Fruit fly (Drosophila melanogaster) whole organism, wandering third instar larva: ENCODE results near the gene CG31898.

Source experiments
- Abd-B ChIP-seq: fragments of >200 bp; optimal IDR thresholded peaks from 2 replicates; lab custom pipeline; 2017; ENCODE audit warnings: missing biosample characterization, missing genetic modification characterization
- CG32264 ChIP-seq: fragments of 200-800 bp; sonication (Bioruptor generic); optimal IDR thresholded peaks from 2 replicates; lab custom pipeline; 2016; ENCODE audit warnings: missing biosample characterization, missing genetic modification characterization
- CG9705 ChIP-seq: fragments of 200-800 bp; sonication (Bioruptor generic); optimal IDR thresholded peaks from 2 replicates; lab custom pipeline; 2018; ENCODE audit warnings: missing biosample characterization, mild to moderate bottlenecking, missing genetic modification characterization
- Dfd ChIP-seq: fragments of >200 bp; optimal IDR thresholded peaks from 2 replicates; lab custom pipeline; 2017; ENCODE audit warnings: missing biosample characterization, missing genetic modification characterization
- Dif ChIP-seq: fragments of 200-275, 200-300 bp; sonication (Bioruptor generic); optimal IDR thresholded peaks from 2 replicates; lab custom pipeline; 2018; ENCODE audit warnings: missing biosample characterization, missing genetic modification characterization; ENCODE audit not compliant: partially characterized antibody
- HLH106 ChIP-seq: fragments of 200-800 bp; optimal IDR thresholded peaks from 3 replicates; lab custom pipeline; 2019; ENCODE audit warnings: missing biosample characterization, mild to moderate bottlenecking, missing genetic modification characterization, moderate library complexity
- Hnf4 ChIP-seq: fragments of 200-800 bp; sonication (Bioruptor generic); optimal IDR thresholded peaks from 2 replicates; lab custom pipeline; 2016; ENCODE audit warnings: missing biosample characterization, mild to moderate bottlenecking, missing genetic modification characterization
- Hr83 ChIP-seq: fragments of 200-300 bp; sonication (Bioruptor generic); optimal IDR thresholded peaks from 2 replicates; lab custom pipeline; 2016; ENCODE audit warnings: missing biosample characterization, mild to moderate bottlenecking, missing genetic modification characterization, moderate library complexity; ENCODE audit not compliant: poor library complexity, severe bottlenecking
- Jra ChIP-seq: sonication (Bioruptor generic); optimal IDR thresholded peaks from 2 replicates; lab custom pipeline; 2016; ENCODE audit warnings: missing biosample characterization, missing genetic modification characterization
- Myc ChIP-seq: fragments of >200 bp; optimal IDR thresholded peaks from 2 replicates; lab custom pipeline; 2017
- Rel ChIP-seq, 2 experiments: fragments of 200-800 bp; sonication (Bioruptor generic) in 1 of 2; optimal IDR thresholded peaks; 2 replicates in 1 of 2; 3 replicates in 1 of 2; lab custom pipeline; 2016 to 2019; ENCODE audit warnings: mild to moderate bottlenecking in 2 of 2, missing biosample characterization in 2 of 2, missing genetic modification characterization in 2 of 2, moderate library complexity in 1 of 2
- Sp1 ChIP-seq: fragments of 200-800 bp; sonication (Bioruptor generic); optimal IDR thresholded peaks from 3 replicates; lab custom pipeline; 2019; ENCODE audit warnings: missing biosample characterization, mild to moderate bottlenecking, missing genetic modification characterization, moderate library complexity
- Vsx2 ChIP-seq: fragments of 200-300, 225-300 bp; sonication (Bioruptor generic); optimal IDR thresholded peaks from 2 replicates; lab custom pipeline; 2018; ENCODE audit warnings: missing biosample characterization, missing genetic modification characterization; ENCODE audit not compliant: partially characterized antibody
- br ChIP-seq: fragments of 200-800 bp; sonication (Bioruptor generic); optimal IDR thresholded peaks from 2 replicates; lab custom pipeline; 2016; ENCODE audit warnings: missing biosample characterization, missing genetic modification characterization
- brk ChIP-seq: fragments of 200-800 bp; sonication (Bioruptor generic); optimal IDR thresholded peaks from 2 replicates; lab custom pipeline; 2016; ENCODE audit warnings: missing biosample characterization, mild to moderate bottlenecking, missing genetic modification characterization
- dl ChIP-seq, 2 experiments: fragments of 175-275, 200-275 bp in 1 of 2; fragments of 200-275 bp in 1 of 2; sonication (Bioruptor generic); optimal IDR thresholded peaks; lab custom pipeline; 2018; ENCODE audit warnings: mild to moderate bottlenecking in 2 of 2, missing biosample characterization in 2 of 2, missing genetic modification characterization in 2 of 2, moderate library complexity in 2 of 2; ENCODE audit not compliant: partially characterized antibody in 2 of 2, insufficient read depth in 1 of 2
- dmrt93B ChIP-seq: fragments of 200-800 bp; sonication (Bioruptor generic); optimal IDR thresholded peaks from 2 replicates; lab custom pipeline; 2018; ENCODE audit warnings: missing biosample characterization, mild to moderate bottlenecking, missing genetic modification characterization
- dsf ChIP-seq: sonication (Bioruptor generic); optimal IDR thresholded peaks from 2 replicates; lab custom pipeline; 2016; ENCODE audit warnings: missing biosample characterization, missing genetic modification characterization, borderline replicate concordance
- ey ChIP-seq: fragments of 200-800 bp; sonication (Bioruptor generic); optimal IDR thresholded peaks from 2 replicates; lab custom pipeline; 2016; ENCODE audit warnings: missing biosample characterization, missing genetic modification characterization
- jim ChIP-seq: fragments of 175-275, 200-325 bp; sonication (Bioruptor generic); optimal IDR thresholded peaks from 2 replicates; lab custom pipeline; 2016; ENCODE audit warnings: missing biosample characterization, mild to moderate bottlenecking, missing genetic modification characterization
- pan ChIP-seq: fragments of >200 bp; optimal IDR thresholded peaks from 2 replicates; lab custom pipeline; 2017
- sage ChIP-seq: fragments of 200-800 bp; sonication (Bioruptor generic); optimal IDR thresholded peaks from 2 replicates; lab custom pipeline; 2016; ENCODE audit warnings: missing biosample characterization, mild to moderate bottlenecking, missing genetic modification characterization
- sv ChIP-seq: fragments of 200-800 bp; sonication (Bioruptor generic); optimal IDR thresholded peaks from 3 replicates; lab custom pipeline; 2016; ENCODE audit warnings: missing biosample characterization, missing genetic modification characterization
- tai ChIP-seq: sonication (Bioruptor generic); optimal IDR thresholded peaks from 2 replicates; lab custom pipeline; 2016; ENCODE audit warnings: missing biosample characterization, missing genetic modification characterization
- usp ChIP-seq: fragments of >200 bp; optimal IDR thresholded peaks from 2 replicates; lab custom pipeline; 2017; ENCODE audit warnings: missing biosample characterization, missing genetic modification characterization

CG31898 gene

dm6 chr2L:8438052-8438451 is 37.8 kb downstream of the CG31898 start, which contains the start of gene mus201:
mus201 (plus strand) TSS chr2L:8438169.
- TF ChIP-seq CG9705 (GFP tag; lab: Kevin White, UChicago) (peak; percentile 0), Abd-B (GFP tag; lab: Kevin White, UChicago) (no peak)

DNA sequence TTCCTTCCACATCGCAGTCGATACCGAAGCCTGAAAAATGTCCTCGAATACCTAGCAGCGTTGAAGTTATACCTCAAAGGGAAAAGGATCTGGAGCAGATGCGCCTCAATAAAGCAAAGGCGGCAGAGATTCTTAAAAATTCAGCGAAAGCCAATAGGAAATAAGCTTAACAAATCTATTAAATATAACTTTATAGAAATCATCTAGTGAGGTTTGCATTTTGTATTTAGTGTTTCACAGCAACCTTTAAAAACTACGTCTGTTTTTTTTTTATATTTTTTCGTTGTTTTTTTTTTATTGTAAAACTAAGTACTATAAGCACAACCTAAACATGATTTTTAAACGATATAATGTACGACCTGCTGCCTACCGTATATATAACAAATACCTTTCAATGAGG is 41.9 kb downstream of the CG31898 start, which contains the start of gene CG31897:
CG31897 (plus strand) TSS at position 301 of the 400 bp plus-strand sequence.
- TF ChIP-seq HLH106 (tag; lab: Kevin White, UChicago) (no peak), Vsx2 (no peak), Hnf4 (GFP tag; lab: Kevin White, UChicago) (no peak), jim (no peak), tai (GFP tag; lab: Kevin White, UChicago) (no peak), Rel (GFP tag; optimal IDR thresholded peaks at IDR 0.05; lab: Kevin White, UChicago) (no peak), Rel (tag; optimal IDR thresholded peaks at IDR 0.05; lab: Kevin White, UChicago) (no peak), ey (GFP tag; lab: Kevin White, UChicago) (no peak), Sp1 (GFP tag; lab: Kevin White, UChicago) (no peak), sv (GFP tag; lab: Kevin White, UChicago) (no peak)

- no peak for TF ChIP-seq Vsx2
- no peak for TF ChIP-seq Dfd (GFP tag; lab: Kevin White, UChicago)
- no peak for TF ChIP-seq sv (GFP tag; lab: Kevin White, UChicago)
- TF ChIP-seq usp (GFP tag; lab: Kevin White, UChicago) = no peak
- TF ChIP-seq br = no peak
- TF ChIP-seq dl (GFP tag; optimal IDR thresholded peaks at IDR 0.05; lab: Kevin White, UChicago; ENCODE audit: insufficient read depth in 1 of 2, partially characterized antibody in 2 of 2) = no peak
- TF ChIP-seq Sp1 (GFP tag; lab: Kevin White, UChicago) = no peak
- no peak for TF ChIP-seq pan (lab: Kevin White, UChicago)
- TF ChIP-seq brk (GFP tag; lab: Kevin White, UChicago) = no peak
- TF ChIP-seq Abd-B (GFP tag; lab: Kevin White, UChicago) = no peak
- no peak for TF ChIP-seq Dif
- TF ChIP-seq CG32264 (GFP tag; lab: Kevin White, UChicago) = no peak
- TF ChIP-seq Hnf4 (GFP tag; lab: Kevin White, UChicago) = no peak
- no peak for TF ChIP-seq Jra (GFP tag; lab: Kevin White, UChicago)
- TF ChIP-seq ey (GFP tag; lab: Kevin White, UChicago) = no peak
- TF ChIP-seq Myc = no peak
- no peak for TF ChIP-seq Hr83
- TF ChIP-seq dmrt93B (GFP tag; lab: Kevin White, UChicago) = no peak
- TF ChIP-seq dsf (GFP tag; lab: Kevin White, UChicago) = no peak
- TF ChIP-seq sage (GFP tag; lab: Kevin White, UChicago) = no peak
- TF ChIP-seq, all 38 proteins: peak for 0
Measured at dm6 chr2L:8449358-8449757, 49.1 kb downstream of the CG31898 start, which contains the start of gene Aasdh. Aasdh (minus strand) TSS chr2L:8449576.
